Worm (Caenorhabditis elegans): ENCODE measurements around the gene egas-3.

The egas-3 gene

ce11 chrV:18667179-18667578, 31.0 kb upstream of the egas-3 start:
- TF ChIP-seq ets-4 (GFP tag; optimal IDR thresholded peaks at IDR 0.05) (no peak), D2030.7 (GFP tag; IDR thresholded peaks at IDR 0.05) (no peak), mel-28 (tag; optimal IDR thresholded peaks at IDR 0.05; ENCODE audit: borderline replicate concordance) (no peak), die-1 (tag; optimal IDR thresholded peaks at IDR 0.05) (no peak), hmg-1.2 (GFP tag; IDR thresholded peaks at IDR 0.05) (no peak), hlh-26 (GFP tag; conservative IDR thresholded peaks at IDR 0.05) (no peak), lir-1 (GFP tag; conservative IDR thresholded peaks at IDR 0.05) (no peak), sptf-2 (GFP tag; optimal IDR thresholded peaks at IDR 0.05) (no peak), C17E4.6 (GFP tag; IDR thresholded peaks at IDR 0.05) (no peak), ceh-40 (GFP tag; IDR thresholded peaks at IDR 0.05) (no peak)

ce11 chrV:18664026-18664425, 27.9 kb upstream of the egas-3 start, which contains the start of gene Y69H2.3:
Gene Y69H2.3, minus strand, starts transcription at chrV:18664126.
- TF ChIP-seq mel-28 (tag; optimal IDR thresholded peaks at IDR 0.05; ENCODE audit: borderline replicate concordance) (no peak), sea-2 (GFP tag; IDR thresholded peaks at IDR 0.05) (no peak), D2030.7 (GFP tag; IDR thresholded peaks at IDR 0.05) (no peak), snpc-3.4 (tag; optimal IDR thresholded peaks at IDR 0.05) (no peak), F52B5.7 (tag; optimal IDR thresholded peaks at IDR 0.05) (no peak), dpff-1 (tag; optimal IDR thresholded peaks at IDR 0.05) (no peak), snpc-1.1 (tag; optimal IDR thresholded peaks at IDR 0.05; ENCODE audit: insufficient read depth) (no peak), tlf-1 (GFP tag; optimal IDR thresholded peaks at IDR 0.05) (no peak), unc-130 (GFP tag; optimal IDR thresholded peaks at IDR 0.05) (no peak), ceh-27 (GFP tag; optimal IDR thresholded peaks at IDR 0.05) (no peak), B0336.3 (GFP tag; IDR thresholded peaks at IDR 0.05) (no peak), F57A8.1 (GFP tag; optimal IDR thresholded peaks at IDR 0.05) (no peak), mes-4 (tag; optimal IDR thresholded peaks at IDR 0.05) (no peak), bed-2 (GFP tag; IDR thresholded peaks at IDR 0.05) (no peak)

- TF ChIP-seq ceh-79 (tag; optimal IDR thresholded peaks at IDR 0.05) (no peak), K11D2.4 (GFP tag; IDR thresholded peaks at IDR 0.05) (no peak)
Measured at ce11 chrV:18662333-18662732, 26.2 kb upstream of the egas-3 start.

ce11 chrV:18658914-18659313, 22.8 kb upstream of the egas-3 start:
- TF ChIP-seq bed-1 (GFP tag; IDR thresholded peaks at IDR 0.05) (no peak), ztf-22 (GFP tag; optimal IDR thresholded peaks at IDR 0.05) (no peak), zfh-2 (GFP tag; conservative IDR thresholded peaks at IDR 0.05) (peak; percentile 77), ceh-79 (tag; optimal IDR thresholded peaks at IDR 0.05) (no peak), repo-1 (tag; optimal IDR thresholded peaks at IDR 0.05) (no peak), T26A5.8 (tag; optimal IDR thresholded peaks at IDR 0.05) (no peak), Y53G8AR.9 (GFP tag; conservative IDR thresholded peaks at IDR 0.05) (no peak), efl-1 (GFP tag; optimal IDR thresholded peaks at IDR 0.05) (no peak), xnd-1 (tag; optimal IDR thresholded peaks at IDR 0.05) (no peak), ztf-25 (GFP tag; IDR thresholded peaks at IDR 0.05) (0 out of 2 replicates have a peak, but pooled peaks have one; percentile 36)

- TF ChIP-seq B0336.3 (GFP tag; IDR thresholded peaks at IDR 0.05) (no peak), nfya-1 (tag; optimal IDR thresholded peaks at IDR 0.05; ENCODE audit: borderline replicate concordance, insufficient read depth) (no peak), zfh-2 (GFP tag; conservative IDR thresholded peaks at IDR 0.05) (peak; percentile 63), ztf-25 (GFP tag; IDR thresholded peaks at IDR 0.05) (no peak)
Measured at ce11 chrV:18657391-18657790, 21.2 kb upstream of the egas-3 start.
